Fruit fly (Drosophila melanogaster) whole organism, embryonic: ENCODE measurements around the gene CSN1b.

ENCODE experiments used
- Bteb2 ChIP-seq: fragments of 200-800 bp; sonication (Bioruptor generic); optimal IDR thresholded peaks from 2 replicates; lab custom pipeline; 2016; ENCODE audit warnings: missing biosample characterization, missing genetic modification characterization
- CG10267 ChIP-seq: fragments of 200-800 bp; sonication (Bioruptor generic); optimal IDR thresholded peaks from 2 replicates; lab custom pipeline; 2018; ENCODE audit warnings: missing biosample characterization, mild to moderate bottlenecking, missing genetic modification characterization, moderate library complexity
- CG10274 ChIP-seq: fragments of 200-800 bp; sonication (Bioruptor generic); optimal IDR thresholded peaks from 3 replicates; lab custom pipeline; 2017; ENCODE audit warnings: missing biosample characterization, mild to moderate bottlenecking, missing genetic modification characterization
- CG11247 ChIP-seq: fragments of 200-800 bp; sonication (Bioruptor generic); IDR thresholded peaks from 2 replicates; pipeline ENCODE4 v1.3.6; 2022; ENCODE audit warnings: missing biosample characterization, missing genetic modification characterization
- CG13894 ChIP-seq: fragments of 200-800 bp; sonication (Bioruptor generic); optimal IDR thresholded peaks from 3 replicates; lab custom pipeline; 2018; ENCODE audit warnings: missing biosample characterization, mild to moderate bottlenecking, missing genetic modification characterization, moderate library complexity
- CG14710 ChIP-seq: fragments of 200-800 bp; sonication (Bioruptor generic); optimal IDR thresholded peaks from 3 replicates; lab custom pipeline; 2019; ENCODE audit warnings: missing biosample characterization, mild to moderate bottlenecking, missing genetic modification characterization, moderate library complexity
- CG15073 ChIP-seq: fragments of 200-800 bp; sonication (Bioruptor generic); optimal IDR thresholded peaks from 2 replicates; lab custom pipeline; 2016; ENCODE audit warnings: missing biosample characterization, missing genetic modification characterization
- CG15269 ChIP-seq: fragments of 200-800 bp; sonication (Bioruptor generic); optimal IDR thresholded peaks from 2 replicates; lab custom pipeline; 2018; ENCODE audit warnings: missing biosample characterization, mild to moderate bottlenecking, missing genetic modification characterization, moderate library complexity
- CG1603 ChIP-seq: fragments of 200-800 bp; sonication (Bioruptor generic); optimal IDR thresholded peaks from 2 replicates; lab custom pipeline; 2019; ENCODE audit warnings: missing biosample characterization, mild to moderate bottlenecking, missing genetic modification characterization, moderate library complexity
- CG3281 ChIP-seq: fragments of 200-800 bp; sonication (Bioruptor generic); optimal IDR thresholded peaks from 3 replicates; lab custom pipeline; 2017; ENCODE audit warnings: missing biosample characterization, mild to moderate bottlenecking, missing genetic modification characterization
- CG34376 ChIP-seq: fragments of 200-800 bp; sonication (Bioruptor generic); optimal IDR thresholded peaks from 2 replicates; lab custom pipeline; 2018; ENCODE audit warnings: missing biosample characterization, mild to moderate bottlenecking, missing genetic modification characterization
- CG4617 ChIP-seq: fragments of 200-800 bp; sonication (Bioruptor generic); optimal IDR thresholded peaks from 3 replicates; lab custom pipeline; 2016; ENCODE audit warnings: missing biosample characterization, missing genetic modification characterization, borderline replicate concordance
- CG8478 ChIP-seq: fragments of >200 bp; optimal IDR thresholded peaks from 2 replicates; lab custom pipeline; 2018
- CG9876 ChIP-seq: fragments of 200-800 bp; sonication (Bioruptor generic); optimal IDR thresholded peaks from 2 replicates; lab custom pipeline; 2016; ENCODE audit warnings: missing biosample characterization, missing genetic modification characterization
- CoRest ChIP-seq: fragments of 200-800 bp; sonication (Bioruptor generic); optimal IDR thresholded peaks from 3 replicates; lab custom pipeline; 2018; ENCODE audit warnings: missing biosample characterization, mild to moderate bottlenecking, missing genetic modification characterization, moderate library complexity
- Dfd ChIP-seq, 2 experiments: fragments of >200 bp; optimal IDR thresholded peaks; 2 replicates each; lab custom pipeline; 2017; ENCODE audit warnings: missing biosample characterization in 2 of 2, missing genetic modification characterization in 2 of 2
- Dp ChIP-seq: fragments of 200-800 bp; sonication (Bioruptor generic); optimal IDR thresholded peaks from 2 replicates; lab custom pipeline; 2018; ENCODE audit warnings: missing biosample characterization, mild to moderate bottlenecking, missing genetic modification characterization, moderate library complexity
- E2f1 ChIP-seq: fragments of 200-800 bp; sonication (Bioruptor generic); IDR thresholded peaks from 2 replicates; pipeline ENCODE4 v1.3.6; 2022; ENCODE audit warnings: missing biosample characterization, missing genetic modification characterization
- ERR ChIP-seq: fragments of 200-800 bp; sonication (Bioruptor generic); optimal IDR thresholded peaks from 2 replicates; lab custom pipeline; 2016; ENCODE audit warnings: missing biosample characterization, missing genetic modification characterization
- Eip74EF ChIP-seq, 2 experiments: fragments of 200-800 bp in 1 of 2; fragments of >200 bp in 1 of 2; sonication (Bioruptor generic) in 1 of 2; optimal IDR thresholded peaks; 2 replicates each; lab custom pipeline; 2017 to 2019; ENCODE audit warnings: missing biosample characterization in 2 of 2, missing genetic modification characterization in 2 of 2, mild to moderate bottlenecking in 1 of 2, moderate library complexity in 1 of 2
- Ets65A ChIP-seq: fragments of 200-800 bp; sonication (Bioruptor generic); peaks from one replicate; lab custom pipeline; 2016; ENCODE audit warnings: missing biosample characterization, missing genetic modification characterization
- H15 ChIP-seq: fragments of 200-800 bp; sonication (Bioruptor generic); IDR thresholded peaks from 3 replicates; pipeline ENCODE4 v1.3.6; 2022; ENCODE audit warnings: missing biosample characterization, missing genetic modification characterization
- HLH3B ChIP-seq: fragments of 200-800 bp; sonication (Bioruptor generic); IDR thresholded peaks from 2 replicates; pipeline ENCODE4 v1.3.6; 2022; ENCODE audit warnings: missing biosample characterization, missing genetic modification characterization
- HmgD ChIP-seq: fragments of 200-800 bp; sonication (Bioruptor generic); optimal IDR thresholded peaks from 3 replicates; lab custom pipeline; 2016; ENCODE audit warnings: missing biosample characterization, missing genetic modification characterization
- Hr78 ChIP-seq, 2 experiments: fragments of 200-800 bp in 1 of 2; fragments of >200 bp in 1 of 2; sonication (Bioruptor generic) in 1 of 2; optimal IDR thresholded peaks; 2 replicates each; lab custom pipeline; 2017 to 2019; ENCODE audit warnings: missing biosample characterization in 2 of 2, missing genetic modification characterization in 2 of 2, mild to moderate bottlenecking in 1 of 2, moderate library complexity in 1 of 2
- Lpt ChIP-seq: fragments of >200 bp; optimal IDR thresholded peaks from 2 replicates; lab custom pipeline; 2018; ENCODE audit warnings: missing biosample characterization, missing genetic modification characterization
- Nf-YA ChIP-seq: fragments of 200-800 bp; sonication (Bioruptor generic); IDR thresholded peaks from 2 replicates; pipeline ENCODE4 v1.3.6; 2022; ENCODE audit warnings: missing biosample characterization, missing genetic modification characterization
- Oli ChIP-seq: fragments of 200-800 bp; sonication (Bioruptor generic); optimal IDR thresholded peaks from 2 replicates; lab custom pipeline; 2018; ENCODE audit warnings: missing biosample characterization, mild to moderate bottlenecking, missing genetic modification characterization, moderate library complexity
- Poxn ChIP-seq: fragments of 200-800 bp; sonication (Bioruptor generic); IDR thresholded peaks from 2 replicates; pipeline ENCODE4 v1.3.6; 2022; ENCODE audit warnings: missing biosample characterization, missing genetic modification characterization
- bsh ChIP-seq, 2 experiments: fragments of 200-800 bp; sonication (Bioruptor generic); optimal IDR thresholded peaks; 2 replicates each; lab custom pipeline; 2017 to 2018; ENCODE audit warnings: mild to moderate bottlenecking in 2 of 2, missing biosample characterization in 2 of 2, missing genetic modification characterization in 2 of 2, moderate library complexity in 1 of 2
- cad ChIP-seq: fragments of >200 bp; optimal IDR thresholded peaks from 2 replicates; lab custom pipeline; 2017; ENCODE audit warnings: missing biosample characterization, missing genetic modification characterization
- cato ChIP-seq: fragments of 200-800 bp; sonication (Bioruptor generic); optimal IDR thresholded peaks from 2 replicates; lab custom pipeline; 2016; ENCODE audit warnings: missing biosample characterization, missing genetic modification characterization, borderline replicate concordance
- chn ChIP-seq: fragments of 200-800 bp; sonication (Bioruptor generic); optimal IDR thresholded peaks from 2 replicates; lab custom pipeline; 2016; ENCODE audit warnings: missing biosample characterization, missing genetic modification characterization
- crc ChIP-seq: fragments of 200-800 bp; sonication (Bioruptor generic); optimal IDR thresholded peaks from 2 replicates; lab custom pipeline; 2016; ENCODE audit warnings: missing biosample characterization, missing genetic modification characterization
- crp ChIP-seq, 2 experiments: fragments of 200-800 bp; sonication (Bioruptor generic); optimal IDR thresholded peaks; 2 replicates in 1 of 2; 3 replicates in 1 of 2; lab custom pipeline; 2017; ENCODE audit warnings: missing biosample characterization in 2 of 2, missing genetic modification characterization in 2 of 2, mild to moderate bottlenecking in 1 of 2, moderate library complexity in 1 of 2
- ewg ChIP-seq: fragments of 200-800 bp; sonication (Bioruptor generic); optimal IDR thresholded peaks from 3 replicates; lab custom pipeline; 2017; ENCODE audit warnings: mild to moderate bottlenecking, missing biosample characterization, missing genetic modification reagents, missing genetic modification characterization
- klu ChIP-seq: fragments of 200-800 bp; sonication (Bioruptor generic); IDR thresholded peaks from 2 replicates; pipeline ENCODE4 v1.3.6; 2022; ENCODE audit warnings: missing biosample characterization, missing genetic modification characterization
- lmd ChIP-seq: fragments of 200-800 bp; sonication (Bioruptor generic); IDR thresholded peaks from 2 replicates; pipeline ENCODE4 v1.3.6; 2022; ENCODE audit warnings: missing biosample characterization, missing genetic modification characterization
- nerfin-1 ChIP-seq: fragments of 200-800 bp; sonication (Bioruptor generic); optimal IDR thresholded peaks from 3 replicates; lab custom pipeline; 2019; ENCODE audit warnings: missing biosample characterization, mild to moderate bottlenecking, missing genetic modification characterization, moderate library complexity
- pho ChIP-seq: fragments of 200-800 bp; sonication (Bioruptor generic); optimal IDR thresholded peaks from 2 replicates; lab custom pipeline; 2016; ENCODE audit warnings: missing biosample characterization, missing genetic modification characterization
- rib ChIP-seq: fragments of 200-800 bp; sonication (Bioruptor generic); IDR thresholded peaks from 2 replicates; pipeline ENCODE4 v1.3.6; 2022; ENCODE audit warnings: missing biosample characterization, missing genetic modification characterization
- row ChIP-seq: fragments of 200-800 bp; sonication (Bioruptor generic); IDR thresholded peaks from 3 replicates; pipeline ENCODE4 v1.3.6; 2022; ENCODE audit warnings: missing biosample characterization, missing genetic modification characterization
- slp2 ChIP-seq: fragments of 200-800 bp; sonication (Bioruptor generic); optimal IDR thresholded peaks from 2 replicates; lab custom pipeline; 2016; ENCODE audit warnings: missing biosample characterization, missing genetic modification characterization
- so ChIP-seq: fragments of 200-800 bp; sonication (Bioruptor generic); IDR thresholded peaks from 3 replicates; pipeline ENCODE4 v1.3.6; 2022; ENCODE audit warnings: missing biosample characterization, missing genetic modification characterization
- stc ChIP-seq: fragments of 200-800 bp; sonication (Bioruptor generic); IDR thresholded peaks from 2 replicates; pipeline ENCODE4 v1.3.6; 2022; ENCODE audit warnings: missing biosample characterization, missing genetic modification characterization
- tin ChIP-seq: fragments of 200-800 bp; sonication (Bioruptor generic); optimal IDR thresholded peaks from 3 replicates; lab custom pipeline; 2016; ENCODE audit warnings: missing biosample characterization, missing genetic modification characterization
- ttk ChIP-seq: fragments of 200-800 bp; sonication (Bioruptor generic); IDR thresholded peaks from 2 replicates; pipeline ENCODE4 v2.1.2; 2022; ENCODE audit warnings: missing biosample characterization, missing genetic modification characterization
- unpg ChIP-seq: fragments of 200-800 bp; sonication (Bioruptor generic); optimal IDR thresholded peaks from 3 replicates; lab custom pipeline; 2018; ENCODE audit warnings: missing biosample characterization, mild to moderate bottlenecking, missing genetic modification characterization, moderate library complexity
- yki ChIP-seq: fragments of >200 bp; optimal IDR thresholded peaks from 3 replicates; lab custom pipeline; 2018

CSN1b gene

DNA sequence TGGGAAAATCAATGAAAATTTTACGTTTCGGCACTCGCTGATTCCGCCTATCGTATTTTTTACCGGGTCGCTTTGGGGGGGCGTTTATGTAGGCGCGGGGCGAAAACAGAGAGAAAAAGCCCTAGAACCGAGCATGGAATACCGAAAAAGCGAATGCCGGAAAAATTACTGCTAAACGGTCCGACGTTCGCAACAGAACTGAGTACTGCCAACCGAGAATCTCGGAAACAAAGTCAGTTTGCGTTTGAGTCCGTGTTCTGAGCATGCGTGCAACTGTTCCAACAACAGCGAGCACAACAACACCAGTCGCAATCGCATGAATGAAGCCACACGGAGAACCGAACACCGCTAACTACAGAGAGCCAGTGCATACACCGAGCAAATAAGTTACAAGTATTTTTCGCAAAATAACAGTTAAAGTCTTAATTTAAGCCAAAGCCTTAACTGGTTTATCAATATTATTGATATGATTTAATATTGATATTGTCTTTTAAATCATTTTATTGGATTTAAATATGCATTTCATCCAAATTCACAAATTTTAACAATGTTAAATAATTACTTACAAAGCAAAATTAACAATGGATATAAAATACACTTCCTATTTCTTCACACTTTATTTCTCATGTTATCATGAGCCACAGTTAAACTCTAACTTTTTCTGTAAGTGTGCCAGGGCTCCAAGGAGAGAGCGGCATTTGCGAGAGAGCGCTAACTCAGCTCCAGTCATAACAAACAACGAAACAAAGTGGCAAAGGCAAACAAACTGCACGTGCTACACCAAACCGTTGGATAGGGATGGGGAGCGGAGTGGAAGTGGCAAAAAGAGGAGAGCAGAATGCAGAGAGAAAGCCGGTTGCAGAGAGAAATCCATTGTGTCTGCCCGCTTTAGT is 14.2 kb downstream of the CSN1b start, which contains the start of gene CG3961 (continued):
- TF ChIP-seq CG34376 (GFP tag; lab: Kevin White, UChicago) = peak; percentile 84
- TF ChIP-seq CG4617 = peak; percentile 90
- TF ChIP-seq so = peak; percentile 95
- TF ChIP-seq Bteb2 (GFP tag; lab: Kevin White, UChicago) = peak; percentile 91
- peak; percentile 84 for TF ChIP-seq slp2 (GFP tag; lab: Kevin White, UChicago)
- TF ChIP-seq HmgD (GFP tag; lab: Kevin White, UChicago) = peak; percentile 3
- peak; percentile 97 for TF ChIP-seq CG15269 (tag; lab: Kevin White, UChicago)
- peak; percentile 96 for TF ChIP-seq tin (GFP tag; lab: Kevin White, UChicago)
- peak; percentile 90 for TF ChIP-seq CG1603 (tag; lab: Kevin White, UChicago)
- TF ChIP-seq yki (lab: Kevin White, UChicago) = peak; percentile 49
- TF ChIP-seq nerfin-1 = peak; percentile 97
- peak; percentile 87 for TF ChIP-seq pho (GFP tag; lab: Kevin White, UChicago)
- peak; percentile 65 for TF ChIP-seq CG11247 (GFP tag; lab: Robert Waterston, UW)
- peak in 1 of 2 experiments; percentile 72 for TF ChIP-seq crp (GFP tag; optimal IDR thresholded peaks at IDR 0.05; lab: Kevin White, UChicago)
- peak; percentile 62 for TF ChIP-seq crc
- peak; percentile 96 for TF ChIP-seq unpg (GFP tag; lab: Kevin White, UChicago)
- no peak for TF ChIP-seq rib
- TF ChIP-seq CG13894 (tag; lab: Kevin White, UChicago) = no peak
- peak; percentile 99 for TF ChIP-seq CoRest
- TF ChIP-seq CG14710 (tag; lab: Kevin White, UChicago) = peak; percentile 98
- peak in 1 of 2 experiments; percentile 99 for TF ChIP-seq Eip74EF (GFP tag; optimal IDR thresholded peaks at IDR 0.05; lab: Kevin White, UChicago)
- peak; percentile 57 for TF ChIP-seq CG9876 (GFP tag; lab: Kevin White, UChicago)
- TF ChIP-seq row = peak; percentile 94
- TF ChIP-seq Lpt (GFP tag; lab: Kevin White, UChicago) = no peak
- TF ChIP-seq H15 (GFP tag; lab: Robert Waterston, UW) = peak; percentile 80
- TF ChIP-seq CG15073 = peak; percentile 77
- TF ChIP-seq ewg (GFP tag; lab: Kevin White, UChicago) = peak; percentile 96
- no peak for TF ChIP-seq Poxn (GFP tag; lab: Robert Waterston, UW)
- peak; percentile 96 for TF ChIP-seq cato (GFP tag; lab: Kevin White, UChicago)
- TF ChIP-seq klu (GFP tag; lab: Robert Waterston, UW) = peak; percentile 91
- peak; percentile 94 for TF ChIP-seq lmd
- TF ChIP-seq chn (GFP tag; lab: Kevin White, UChicago) = peak; percentile 92
- TF ChIP-seq E2f1 (GFP tag; lab: Robert Waterston, UW) = peak; percentile 90
- peak; percentile 83 for TF ChIP-seq CG10274 (GFP tag; lab: Kevin White, UChicago)
- TF ChIP-seq, all 482 proteins: peak for 411

dm6 chr3L:18889222-18889866 is 15.4 kb downstream of the CSN1b start:
- no peak for TF ChIP-seq Dp (GFP tag; lab: Kevin White, UChicago)
- TF ChIP-seq Nf-YA (GFP tag; lab: Robert Waterston, UW) = no peak
- peak; percentile 76 for TF ChIP-seq Ets65A (GFP tag; lab: Kevin White, UChicago)
- TF ChIP-seq CG3281 (GFP tag; lab: Kevin White, UChicago) = no peak
- no peak for TF ChIP-seq ERR (GFP tag; lab: Kevin White, UChicago)
- no peak for TF ChIP-seq CG15073
- no peak for TF ChIP-seq slp2 (GFP tag; lab: Kevin White, UChicago)
- TF ChIP-seq Oli (tag; lab: Kevin White, UChicago) = no peak
- TF ChIP-seq stc (GFP tag; lab: Robert Waterston, UW) = no peak
- no peak for TF ChIP-seq CG10267 (tag; lab: Kevin White, UChicago)
- TF ChIP-seq cad (GFP tag; lab: Kevin White, UChicago) = no peak
- TF ChIP-seq bsh (GFP tag; optimal IDR thresholded peaks at IDR 0.05; lab: Kevin White, UChicago) = peak in 1 of 2 experiments; percentile 44
- no peak for TF ChIP-seq HLH3B (GFP tag; lab: Robert Waterston, UW)
- no peak for TF ChIP-seq Dfd (GFP tag; optimal IDR thresholded peaks at IDR 0.05; lab: Kevin White, UChicago)
- no peak for TF ChIP-seq Hr78 (GFP tag; optimal IDR thresholded peaks at IDR 0.05; lab: Kevin White, UChicago)
- TF ChIP-seq rib = no peak
- no peak for TF ChIP-seq CG8478 (lab: Kevin White, UChicago)
- TF ChIP-seq ttk (GFP tag; lab: Robert Waterston, UW) = no peak
